Worm (Caenorhabditis elegans): ENCODE measurements around the gene F40G12.5.

The F40G12.5 gene

ce11 chrV:14270729-14271128, at the start of gene F40G12.5:
Gene F40G12.5, minus strand, starts transcription at chrV:14270829.
- no peak for TF ChIP-seq elt-3 (tag; optimal IDR thresholded peaks at IDR 0.05)

- TF ChIP-seq ztf-11 (tag; optimal IDR thresholded peaks at IDR 0.05) (no peak), snpc-4 (tag; optimal IDR thresholded peaks at IDR 0.05) (no peak), nhr-28 (tag; optimal IDR thresholded peaks at IDR 0.05) (no peak), nhr-76 (tag; optimal IDR thresholded peaks at IDR 0.05) (no peak), lsy-2 (tag; optimal IDR thresholded peaks at IDR 0.05) (no peak), flh-1 (GFP tag; optimal IDR thresholded peaks at IDR 0.05) (no peak), mab-5 (tag; optimal IDR thresholded peaks at IDR 0.05) (no peak), lin-13 (tag; optimal IDR thresholded peaks at IDR 0.05) (no peak), ceh-43 (GFP tag; optimal IDR thresholded peaks at IDR 0.05) (no peak), bed-3 (GFP tag; optimal IDR thresholded peaks at IDR 0.05) (no peak), unc-62 (GFP tag; optimal IDR thresholded peaks at IDR 0.05) (no peak), ceh-83 (GFP tag; optimal IDR thresholded peaks at IDR 0.05) (no peak), sptf-1 (tag; optimal IDR thresholded peaks at IDR 0.05) (no peak), lin-32 (GFP tag; optimal IDR thresholded peaks at IDR 0.05) (no peak), nhr-237 (tag; optimal IDR thresholded peaks at IDR 0.05) (no peak)
These were observed 49.6 kb upstream of the F40G12.5 start, which contains the start of gene F47B8.14 for ce11 chrV:14320246-14320645. Gene F47B8.14, plus strand, starts transcription at chrV:14320546.

- TF ChIP-seq lin-32 (GFP tag; optimal IDR thresholded peaks at IDR 0.05) (no peak), elt-3 (tag; optimal IDR thresholded peaks at IDR 0.05) (no peak), blmp-1 (tag; optimal IDR thresholded peaks at IDR 0.05) (no peak), sptf-1 (tag; optimal IDR thresholded peaks at IDR 0.05) (no peak), ham-2 (GFP tag; optimal IDR thresholded peaks at IDR 0.05) (no peak)
These were observed 48.6 kb upstream of the F40G12.5 start, which contains the start of gene F47B8.13 for ce11 chrV:14319101-14319781. Gene F47B8.13, minus strand, starts transcription at chrV:14319731.

DNA sequence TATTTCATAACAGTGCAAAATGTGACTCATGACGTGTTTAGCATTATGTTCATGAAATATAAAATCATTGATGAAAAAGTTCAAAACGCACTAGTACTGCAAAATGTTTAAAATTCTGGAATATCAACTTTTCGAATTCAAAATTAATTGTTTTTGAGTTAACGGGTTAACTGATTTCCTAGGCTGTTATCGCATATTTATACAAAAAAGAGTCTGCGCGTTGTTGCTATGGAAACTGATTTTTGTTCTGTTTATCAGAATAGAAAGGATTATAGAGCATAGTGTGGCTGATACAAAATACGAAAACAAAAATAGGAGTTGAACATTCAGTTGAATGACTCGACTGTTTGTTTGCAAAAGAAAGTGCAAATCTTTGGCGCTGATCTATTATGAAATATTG, 47.0 kb upstream of the F40G12.5 start:
- TF ChIP-seq nhr-2 (tag; optimal IDR thresholded peaks at IDR 0.05) (no peak), unc-39 (tag; optimal IDR thresholded peaks at IDR 0.05) (no peak), snpc-4 (tag; optimal IDR thresholded peaks at IDR 0.05) (no peak), mls-2 (tag; optimal IDR thresholded peaks at IDR 0.05) (no peak), flh-1 (GFP tag; optimal IDR thresholded peaks at IDR 0.05) (no peak), nhr-12 (tag; optimal IDR thresholded peaks at IDR 0.05) (no peak), bed-3 (GFP tag; optimal IDR thresholded peaks at IDR 0.05) (no peak), ztf-11 (tag; optimal IDR thresholded peaks at IDR 0.05) (no peak)

DNA sequence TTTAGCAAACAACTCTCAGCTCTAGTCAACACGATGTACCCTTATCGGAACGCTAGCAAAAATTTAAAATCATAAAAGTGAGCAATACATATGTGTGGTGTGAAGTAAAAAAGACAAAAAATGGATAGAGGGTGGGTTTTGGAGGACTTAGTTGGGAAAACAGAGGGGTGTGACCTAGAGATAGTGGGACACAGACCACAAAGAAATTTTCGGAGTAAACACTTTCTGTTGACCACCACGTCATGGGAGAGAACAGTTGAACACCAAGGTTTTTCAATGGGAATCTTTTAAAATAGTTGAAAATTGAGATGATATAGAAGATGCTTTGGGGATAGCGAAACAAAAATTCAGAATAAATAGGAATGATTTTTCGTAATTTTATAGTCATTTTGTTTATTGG, 46.6 kb upstream of the F40G12.5 start:
- TF ChIP-seq nhr-237 (tag; optimal IDR thresholded peaks at IDR 0.05) (no peak), unc-62 (GFP tag; optimal IDR thresholded peaks at IDR 0.05) (no peak), ceh-43 (GFP tag; optimal IDR thresholded peaks at IDR 0.05) (no peak), pha-4 (tag; optimal IDR thresholded peaks at IDR 0.05) (no peak), ztf-11 (tag; optimal IDR thresholded peaks at IDR 0.05) (no peak), mls-2 (tag; optimal IDR thresholded peaks at IDR 0.05) (no peak), sem-2 (GFP tag; optimal IDR thresholded peaks at IDR 0.05) (no peak), ces-1 (GFP tag; optimal IDR thresholded peaks at IDR 0.05) (no peak), snpc-4 (tag; optimal IDR thresholded peaks at IDR 0.05) (no peak), tbx-8 (GFP tag; optimal IDR thresholded peaks at IDR 0.05) (no peak)

ce11 chrV:14316525-14316924, 45.9 kb upstream of the F40G12.5 start, which contains the start of gene F47B8.2:
Gene F47B8.2, minus strand, starts transcription at chrV:14316625.
- no peak for TF ChIP-seq tbx-8 (GFP tag; optimal IDR thresholded peaks at IDR 0.05)
- no peak for TF ChIP-seq ceh-83 (GFP tag; optimal IDR thresholded peaks at IDR 0.05)
- TF ChIP-seq lsy-2 (tag; optimal IDR thresholded peaks at IDR 0.05) = no peak
- no peak for TF ChIP-seq ceh-39 (tag; optimal IDR thresholded peaks at IDR 0.05)
- no peak for TF ChIP-seq nhr-12 (tag; optimal IDR thresholded peaks at IDR 0.05)
- TF ChIP-seq nhr-2 (tag; optimal IDR thresholded peaks at IDR 0.05) = no peak
- TF ChIP-seq lin-13 (tag; optimal IDR thresholded peaks at IDR 0.05) = no peak
- TF ChIP-seq zip-8 (tag; optimal IDR thresholded peaks at IDR 0.05) = no peak
- no peak for TF ChIP-seq unc-120 (tag; optimal IDR thresholded peaks at IDR 0.05; ENCODE audit: poor library complexity, severe bottlenecking)
- no peak for TF ChIP-seq sptf-1 (tag; optimal IDR thresholded peaks at IDR 0.05)
- no peak for TF ChIP-seq sem-2 (GFP tag; optimal IDR thresholded peaks at IDR 0.05)
- TF ChIP-seq nhr-28 (tag; optimal IDR thresholded peaks at IDR 0.05) = no peak
